Worm (Caenorhabditis elegans) whole organism, dauer: ENCODE measurements around the gene F40G12.4.
"Not testable (repeated sequence)": the region's sequence is repeated elsewhere in the genome, so short reads cannot be mapped to it uniquely, and the experiment has no call there.

ENCODE experiments used
- unc-62 ChIP-seq: sonication (generic microtip); optimal IDR thresholded peaks from 2 replicates; lab custom pipeline; 2017; ENCODE audit warnings: missing biosample characterization, missing genetic modification reagents, missing genetic modification characterization

Gene F40G12.4

DNA sequence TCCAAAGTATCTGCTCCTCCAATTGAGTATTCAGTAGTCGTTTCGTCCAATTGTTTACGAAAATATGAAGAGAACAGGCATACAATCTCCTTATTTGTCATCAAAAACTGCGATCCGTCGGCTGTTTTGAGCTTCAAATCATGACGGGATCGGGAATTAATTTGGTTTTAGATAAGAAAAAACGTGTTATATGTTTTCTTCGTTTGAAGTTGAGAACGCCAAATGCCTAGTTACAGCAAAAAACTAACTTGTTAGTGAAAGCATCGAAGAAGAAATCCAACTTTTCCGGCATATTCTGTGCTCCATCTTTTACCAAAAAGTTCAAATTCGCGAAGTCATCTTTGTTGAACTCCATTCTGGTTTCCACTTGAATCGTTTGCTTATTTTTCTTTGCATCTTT, 20.8 kb upstream of the F40G12.4 start, which contains the start of gene F14D7.1:
F14D7.1 (minus strand) TSS at position 101 of the 400 bp plus-strand sequence.
- no peak for TF ChIP-seq unc-62 (GFP tag; lab: Kevin White, UChicago)

DNA sequence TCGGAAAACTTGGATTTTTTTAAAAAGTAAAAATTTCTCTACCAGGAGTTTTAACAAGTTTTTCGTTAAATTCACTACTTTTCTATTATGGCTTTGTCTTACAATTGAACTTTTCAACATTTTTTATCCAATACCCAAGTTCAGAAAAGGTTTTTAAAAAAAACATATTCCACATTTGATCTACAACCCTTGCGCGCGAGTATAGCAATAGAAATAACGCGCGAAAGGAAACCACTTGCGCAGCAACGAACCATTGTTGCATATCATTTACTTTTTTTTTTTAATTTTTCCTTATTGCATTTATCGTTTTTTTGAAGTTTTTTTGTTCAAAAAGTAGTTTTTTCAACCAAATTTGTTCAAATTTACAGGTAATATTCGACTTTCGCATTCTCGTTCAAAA, 17.3 kb upstream of the F40G12.4 start, which contains the start of gene F40G12.11:
F40G12.11 (plus strand) TSS at position 369 of the 400 bp plus-strand sequence.
- no peak for TF ChIP-seq unc-62 (GFP tag; lab: Kevin White, UChicago)

DNA sequence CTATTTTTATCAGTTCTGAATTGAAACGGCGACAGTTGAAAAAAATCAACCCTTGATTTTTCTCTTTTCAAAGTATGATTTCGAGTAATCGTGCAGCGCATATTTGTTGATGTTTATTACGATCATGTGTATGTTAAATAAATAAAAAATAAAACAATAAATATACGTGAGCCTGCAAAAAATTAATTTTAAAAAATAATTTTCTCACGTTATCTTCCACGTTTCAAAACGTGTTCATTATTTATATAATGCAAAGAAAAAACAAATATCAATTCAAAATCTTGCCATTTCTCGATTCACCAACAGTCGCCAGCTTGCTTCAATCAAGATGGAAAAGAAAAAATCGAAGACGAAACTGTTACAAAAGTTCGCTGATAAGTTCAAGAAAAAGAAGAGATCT, 14.7 kb upstream of the F40G12.4 start, which contains the start of gene F40G12.10:
F40G12.10 (plus strand) TSS at position 301 of the 400 bp plus-strand sequence.
- TF ChIP-seq unc-62 (GFP tag; lab: Kevin White, UChicago), result no peak

DNA sequence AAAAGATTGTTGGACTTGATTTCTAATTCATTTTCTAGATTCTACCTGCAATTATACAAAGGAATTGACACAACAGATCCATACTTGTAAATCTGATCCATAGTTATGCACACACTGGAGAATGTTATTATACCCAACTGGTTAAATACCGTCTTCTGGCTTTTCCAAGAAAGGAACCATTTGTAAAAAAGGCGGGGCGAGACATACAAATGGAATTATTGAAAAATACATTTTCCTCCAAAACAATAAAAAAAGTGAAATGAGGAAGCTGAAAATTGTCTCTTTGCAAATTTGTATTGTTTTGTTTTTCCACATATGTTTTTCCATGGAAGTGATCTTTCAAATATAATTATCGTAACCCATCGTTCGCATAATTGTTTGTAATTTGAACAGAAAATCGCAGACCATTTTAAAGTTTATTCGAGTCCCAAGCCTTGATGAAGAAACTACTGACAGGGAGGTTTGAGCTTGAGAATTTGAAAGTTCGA, 13.8 kb upstream of the F40G12.4 start, which contains the start of the genes srt-74 and F40G12.9:
srt-74 (minus strand) TSS at position 101 of the 488 bp plus-strand sequence.
F40G12.9 (plus strand) TSS at position 438 of the 488 bp plus-strand sequence.
- TF ChIP-seq unc-62 (GFP tag; lab: Kevin White, UChicago), result no peak

DNA sequence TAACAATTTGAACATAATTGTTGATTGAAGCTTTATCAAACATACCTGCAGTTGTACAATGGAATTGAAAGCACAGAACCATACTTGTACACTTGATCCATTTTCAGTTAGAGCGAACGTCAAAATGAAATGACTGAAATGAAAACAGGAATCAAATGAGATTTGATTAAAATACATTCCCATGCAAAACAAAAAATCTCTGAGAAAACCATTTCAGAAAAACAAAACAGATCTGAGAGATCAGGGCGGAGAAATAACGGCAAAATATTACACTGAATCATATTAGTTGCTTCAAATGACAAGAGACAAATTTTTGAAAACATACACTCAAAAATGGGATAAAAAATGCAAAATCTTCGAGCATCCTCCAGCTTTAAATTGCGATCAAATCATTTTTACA, 11.3 kb upstream of the F40G12.4 start, which contains the start of gene srt-33:
srt-33 (minus strand) TSS at position 101 of the 400 bp plus-strand sequence.
- TF ChIP-seq unc-62 (GFP tag; lab: Kevin White, UChicago), result no peak

DNA sequence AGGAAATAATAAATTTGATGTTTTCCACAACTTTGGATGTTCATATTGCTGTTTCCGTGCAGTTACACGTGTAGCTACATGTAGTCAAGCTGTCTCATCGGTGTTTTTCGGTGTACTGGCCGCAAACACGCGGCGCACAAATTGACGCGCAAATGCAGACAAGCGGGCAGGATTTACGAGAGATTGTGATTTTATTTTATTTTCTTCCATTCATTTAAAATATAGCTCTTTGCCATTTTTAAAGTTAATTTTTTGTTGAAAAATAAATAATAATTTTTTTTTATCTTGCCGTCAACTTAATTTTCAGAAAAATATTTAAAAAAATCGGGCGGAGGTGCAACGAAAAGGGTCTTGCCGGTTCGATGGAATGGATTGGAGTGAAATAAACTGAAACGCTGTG, 5.8 kb upstream of the F40G12.4 start, which contains the start of gene F40G12.7:
F40G12.7 (plus strand) TSS at position 301 of the 400 bp plus-strand sequence.
- TF ChIP-seq unc-62 (GFP tag; lab: Kevin White, UChicago), result not testable (repeated sequence)

DNA sequence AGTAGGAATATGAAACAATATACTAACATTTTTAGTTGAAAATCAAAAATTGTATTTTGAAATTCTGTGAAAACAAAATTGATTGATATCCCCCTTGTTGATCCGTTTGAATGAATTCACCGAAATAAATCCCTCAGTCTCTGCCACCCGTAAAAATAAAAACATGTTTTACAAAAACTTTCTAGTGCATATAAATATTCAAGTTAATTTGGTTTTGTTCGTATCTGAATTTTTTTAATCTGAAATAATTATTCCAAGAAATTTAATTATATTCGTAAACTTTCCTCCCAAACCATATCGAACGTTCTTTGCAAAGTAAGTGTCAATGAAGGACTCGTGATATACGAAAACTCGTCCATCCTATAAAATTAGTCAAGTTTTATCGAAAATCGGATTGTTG, 4.5 kb upstream of the F40G12.4 start, which contains the start of gene F40G12.6:
F40G12.6 (minus strand) TSS at position 101 of the 400 bp plus-strand sequence.
- no peak for TF ChIP-seq unc-62 (GFP tag; lab: Kevin White, UChicago)

DNA sequence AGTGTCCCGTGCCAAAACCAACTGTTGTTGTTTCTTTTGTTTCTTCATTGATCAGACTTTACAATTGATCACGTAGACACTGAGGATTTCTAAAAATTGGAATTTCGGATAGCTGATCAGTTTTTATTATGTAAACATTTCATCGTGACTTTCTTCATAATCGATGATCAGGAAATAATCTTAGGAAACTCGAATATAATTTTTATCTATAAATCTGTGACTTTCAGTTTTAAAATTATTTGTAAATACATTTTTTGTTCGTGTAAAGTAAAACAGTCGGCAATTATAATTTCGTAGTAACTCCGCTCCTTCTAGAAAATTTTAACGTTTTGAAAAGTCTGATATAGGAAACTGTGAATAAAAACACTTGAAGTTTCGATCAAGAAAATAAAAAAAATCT, 2.2 kb upstream of the F40G12.4 start, which contains the start of gene F40G12.5:
F40G12.5 (minus strand) TSS at position 101 of the 400 bp plus-strand sequence.
- no peak for TF ChIP-seq unc-62 (GFP tag; lab: Kevin White, UChicago)

DNA sequence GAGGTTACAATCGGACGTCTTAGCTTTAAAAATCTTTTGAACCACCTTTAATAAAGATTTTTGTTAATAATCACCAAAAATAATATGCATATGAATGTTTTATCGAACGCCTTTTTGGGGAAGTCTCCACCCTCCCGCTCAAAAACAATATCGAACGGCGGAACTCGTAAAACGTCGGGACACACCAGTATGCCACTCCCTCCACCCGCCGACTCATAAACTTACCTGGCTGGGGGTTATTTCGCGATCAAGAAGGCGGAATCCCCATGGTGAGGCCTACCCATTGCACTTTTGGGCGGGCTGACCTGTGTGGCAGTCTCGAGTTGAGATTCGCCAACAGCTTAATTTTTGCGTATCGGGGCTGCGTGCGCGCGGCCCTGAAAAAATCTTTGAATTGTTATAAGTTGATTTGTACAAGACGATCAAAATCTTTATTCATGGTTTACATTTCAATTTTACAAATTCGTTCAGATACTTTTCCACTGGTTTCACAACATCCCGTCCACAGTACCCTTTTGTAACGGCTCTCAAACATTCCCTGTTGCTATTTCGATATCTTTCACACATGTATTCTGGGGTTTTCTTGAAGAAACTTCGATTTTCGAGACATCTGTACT, 1.1 kb downstream of the F40G12.4 start:
- TF ChIP-seq unc-62 (GFP tag; lab: Kevin White, UChicago), result no peak

DNA sequence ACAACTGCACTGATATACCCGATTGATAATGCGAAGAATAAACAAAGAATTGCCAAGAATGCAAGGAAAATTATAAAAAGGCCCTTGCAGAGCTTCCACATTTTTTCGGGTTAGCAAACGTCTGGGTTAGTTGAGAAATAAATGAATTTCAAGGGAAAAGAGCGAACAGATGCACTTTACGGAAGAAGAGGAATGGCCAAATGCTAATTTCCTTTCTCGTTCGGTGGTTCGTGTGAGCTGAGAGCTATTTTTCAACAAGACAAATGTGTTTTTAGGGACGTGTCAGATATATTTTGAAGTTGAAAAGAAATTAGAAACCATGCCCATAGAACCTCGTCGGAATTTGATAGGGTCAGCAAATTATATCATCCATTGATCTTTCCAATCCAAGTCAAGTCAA, 7.7 kb downstream of the F40G12.4 start, which contains the start of gene F40G12.2:
F40G12.2 (minus strand) TSS at position 101 of the 400 bp plus-strand sequence.
- no peak for TF ChIP-seq unc-62 (GFP tag; lab: Kevin White, UChicago)

DNA sequence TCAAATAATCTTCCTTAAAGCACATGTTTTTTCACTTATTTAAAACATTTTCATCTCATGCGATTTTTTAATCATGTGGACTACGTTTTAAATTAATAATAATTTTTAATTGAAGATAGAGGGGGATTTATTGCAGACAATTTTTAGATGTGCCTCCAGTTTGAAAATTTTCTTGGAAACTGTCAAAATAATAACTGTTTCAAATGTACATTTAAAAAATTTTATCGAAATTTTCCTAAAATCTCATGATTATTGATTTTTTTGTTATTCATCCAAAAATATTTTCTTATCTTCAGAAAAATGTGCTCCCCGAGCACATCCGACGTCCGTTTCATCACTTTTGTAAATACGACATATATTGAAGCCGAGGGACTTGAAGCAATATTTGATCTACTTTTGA, 11.7 kb downstream of the F40G12.4 start, which contains the start of gene sre-8:
sre-8 (plus strand) TSS at position 301 of the 400 bp plus-strand sequence.
- TF ChIP-seq unc-62 (GFP tag; lab: Kevin White, UChicago), result no peak

DNA sequence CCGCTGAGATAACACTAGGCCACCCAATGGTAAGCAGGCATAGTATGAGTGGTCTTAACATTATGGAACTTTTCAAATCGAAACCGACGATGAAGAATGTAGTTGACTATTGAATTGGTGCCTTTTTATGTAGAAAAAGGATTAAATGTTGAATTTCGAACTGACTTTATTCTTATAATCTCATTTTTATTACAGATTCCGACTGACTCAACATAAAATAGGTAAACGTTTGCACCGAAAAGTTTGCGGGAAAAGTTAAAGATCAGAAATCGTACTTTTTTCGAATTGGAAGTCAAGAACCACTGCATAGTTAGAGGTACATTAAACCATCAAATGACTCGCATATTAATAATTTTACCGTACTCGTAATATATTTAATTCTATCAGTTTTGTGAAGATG, 14.3 kb downstream of the F40G12.4 start, which contains the start of gene K02E11.7:
K02E11.7 (minus strand) TSS at position 101 of the 400 bp plus-strand sequence.
- no peak for TF ChIP-seq unc-62 (GFP tag; lab: Kevin White, UChicago)

DNA sequence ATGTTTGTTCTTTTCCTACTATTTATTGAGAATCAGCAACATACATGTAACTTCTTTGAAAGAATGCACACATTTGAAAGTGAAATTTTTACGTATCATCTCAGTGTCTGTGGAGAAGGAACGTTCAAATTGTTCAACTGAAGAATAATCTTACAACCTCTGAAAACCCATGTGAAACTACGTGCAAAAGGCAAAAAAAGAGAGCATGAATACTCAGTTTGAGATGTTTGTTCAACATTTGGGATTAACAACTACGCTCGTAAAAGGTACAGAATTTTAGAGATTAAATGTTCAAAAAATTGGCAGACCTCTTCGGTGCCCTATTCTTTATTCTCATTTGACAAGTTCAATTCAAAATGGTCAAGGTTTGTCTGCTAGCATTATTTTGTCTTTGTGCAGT, 16.5 kb downstream of the F40G12.4 start, which contains the start of gene K02E11.5:
K02E11.5 (plus strand) TSS at position 301 of the 400 bp plus-strand sequence.
- TF ChIP-seq unc-62 (GFP tag; lab: Kevin White, UChicago), result no peak

DNA sequence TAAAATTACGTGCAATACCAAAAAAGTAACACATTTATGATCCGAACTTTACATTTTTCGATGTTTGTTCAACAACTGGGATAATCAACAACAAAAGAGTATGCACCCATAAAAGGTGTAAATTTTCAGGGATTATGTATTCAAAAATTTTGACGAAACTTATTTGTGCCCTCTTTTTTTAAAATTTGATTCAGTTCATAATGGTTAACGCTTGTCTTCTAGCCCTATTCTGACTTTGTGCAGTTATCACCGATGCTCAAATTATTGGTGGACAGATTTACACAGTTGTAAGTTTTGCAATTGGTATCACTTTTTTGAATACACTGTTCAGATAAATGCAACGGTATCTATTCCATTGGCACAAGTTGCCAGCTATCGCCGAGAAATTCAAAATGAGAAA, 19.9 kb downstream of the F40G12.4 start, which contains the start of gene K02E11.6:
K02E11.6 (plus strand) TSS at position 149 of the 400 bp plus-strand sequence.
- no peak for TF ChIP-seq unc-62 (GFP tag; lab: Kevin White, UChicago)

DNA sequence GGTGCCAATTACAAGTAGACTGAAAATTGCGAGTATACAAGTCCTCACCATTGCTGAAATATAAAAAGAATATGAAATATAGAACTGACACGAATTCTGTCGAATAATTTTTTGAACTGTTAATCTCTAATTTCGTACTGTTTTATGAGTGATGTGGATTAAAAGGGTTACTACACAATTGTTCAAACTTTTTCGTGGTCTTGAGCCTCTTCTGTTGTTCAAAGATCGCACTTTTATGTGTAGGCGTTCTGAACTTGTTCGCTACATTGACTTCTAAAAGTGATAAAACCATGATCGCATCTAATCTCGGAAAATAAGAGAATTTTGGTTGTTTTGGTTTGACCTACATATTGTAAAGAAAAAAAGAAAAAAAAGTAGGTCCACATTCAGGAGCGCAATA, 20.5 kb downstream of the F40G12.4 start, which contains the start of gene K02E11.4:
K02E11.4 (minus strand) TSS at position 101 of the 400 bp plus-strand sequence.
- TF ChIP-seq unc-62 (GFP tag; lab: Kevin White, UChicago), result no peak

DNA sequence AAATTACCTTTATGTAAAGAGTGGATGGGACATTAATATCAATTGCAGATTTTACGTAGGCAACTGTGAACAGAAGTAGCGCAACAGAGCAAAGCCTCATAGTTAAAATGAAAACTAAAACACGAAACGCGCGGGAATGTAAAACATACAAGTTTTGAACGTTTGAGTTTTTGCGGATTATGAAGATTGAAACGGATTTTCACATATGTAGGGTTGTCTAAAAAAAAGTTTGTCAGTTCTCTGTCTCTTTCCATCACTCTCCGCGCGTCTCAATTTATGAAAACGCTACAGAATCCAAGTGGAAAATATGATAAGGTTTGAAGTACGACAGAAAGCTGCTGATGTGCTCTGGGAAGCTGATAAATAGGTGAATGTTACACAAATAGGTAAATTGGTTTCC, 21.8 kb downstream of the F40G12.4 start, which contains the start of gene K02E11.3:
K02E11.3 (minus strand) TSS at position 101 of the 400 bp plus-strand sequence.
- TF ChIP-seq unc-62 (GFP tag; lab: Kevin White, UChicago), result no peak
